Fruit fly (Drosophila melanogaster): Measurements from ENCODE around the gene cry.

Gene cry

dm6 chr3R:19187717-19188149 is 24.2 kb upstream of the cry start:
- TF ChIP-seq usp (GFP tag; optimal IDR thresholded peaks at IDR 0.05) (no peak), EcR (GFP tag; optimal IDR thresholded peaks at IDR 0.05) (no peak), pan (optimal IDR thresholded peaks at IDR 0.05) (no peak)

- TF ChIP-seq pan (optimal IDR thresholded peaks at IDR 0.05) (no peak), Dll (optimal IDR thresholded peaks at IDR 0.05) (no peak), EcR (GFP tag; optimal IDR thresholded peaks at IDR 0.05) (no peak), psq (optimal IDR thresholded peaks at IDR 0.05) (no peak), usp (GFP tag; optimal IDR thresholded peaks at IDR 0.05) (no peak), CG8478 (optimal IDR thresholded peaks at IDR 0.05) (no peak)
Measured at dm6 chr3R:19190020-19190419, 21.9 kb upstream of the cry start.

dm6 chr3R:19212545-19213176 is 707 bp downstream of the cry start:
- TF ChIP-seq usp (GFP tag; optimal IDR thresholded peaks at IDR 0.05) (no peak), CG8478 (optimal IDR thresholded peaks at IDR 0.05) (no peak), Dll (optimal IDR thresholded peaks at IDR 0.05) (no peak), pan (optimal IDR thresholded peaks at IDR 0.05) (no peak), psq (optimal IDR thresholded peaks at IDR 0.05) (no peak), EcR (GFP tag; optimal IDR thresholded peaks at IDR 0.05) (no peak)

- no peak for TF ChIP-seq pan (optimal IDR thresholded peaks at IDR 0.05)
- no peak for TF ChIP-seq psq (optimal IDR thresholded peaks at IDR 0.05)
- no peak for TF ChIP-seq EcR (GFP tag; optimal IDR thresholded peaks at IDR 0.05)
- no peak for TF ChIP-seq CG8478 (optimal IDR thresholded peaks at IDR 0.05)
- no peak for TF ChIP-seq Dll (optimal IDR thresholded peaks at IDR 0.05)
- TF ChIP-seq usp (GFP tag; optimal IDR thresholded peaks at IDR 0.05) = no peak
Measured at dm6 chr3R:19221350-19221749, 9.4 kb downstream of the cry start.

- no peak for TF ChIP-seq psq (optimal IDR thresholded peaks at IDR 0.05)
- TF ChIP-seq EcR (GFP tag; optimal IDR thresholded peaks at IDR 0.05) = no peak
- no peak for TF ChIP-seq pan (optimal IDR thresholded peaks at IDR 0.05)
- no peak for TF ChIP-seq CG8478 (optimal IDR thresholded peaks at IDR 0.05)
- no peak for TF ChIP-seq usp (GFP tag; optimal IDR thresholded peaks at IDR 0.05)
- no peak for TF ChIP-seq Dll (optimal IDR thresholded peaks at IDR 0.05)
Measured at dm6 chr3R:19223369-19223768, 11.4 kb downstream of the cry start.

dm6 chr3R:19225446-19225955 is 13.5 kb downstream of the cry start:
- TF ChIP-seq Dll (optimal IDR thresholded peaks at IDR 0.05) (peak; percentile 50), EcR (GFP tag; optimal IDR thresholded peaks at IDR 0.05) (no peak)

- TF ChIP-seq CG8478 (optimal IDR thresholded peaks at IDR 0.05) (no peak), pan (optimal IDR thresholded peaks at IDR 0.05) (no peak), usp (GFP tag; optimal IDR thresholded peaks at IDR 0.05) (no peak), Dll (optimal IDR thresholded peaks at IDR 0.05) (no peak), psq (optimal IDR thresholded peaks at IDR 0.05) (no peak)
Measured at dm6 chr3R:19226137-19226873, 14.4 kb downstream of the cry start, which contains the start of gene vib. vib (minus strand) TSS chr3R:19226651.

- TF ChIP-seq usp (GFP tag; optimal IDR thresholded peaks at IDR 0.05) = no peak
- no peak for TF ChIP-seq pan (optimal IDR thresholded peaks at IDR 0.05)
- no peak for TF ChIP-seq Dll (optimal IDR thresholded peaks at IDR 0.05)
- no peak for TF ChIP-seq EcR (GFP tag; optimal IDR thresholded peaks at IDR 0.05)
- TF ChIP-seq psq (optimal IDR thresholded peaks at IDR 0.05) = no peak
- no peak for TF ChIP-seq CG8478 (optimal IDR thresholded peaks at IDR 0.05)
Measured at dm6 chr3R:19228080-19228479, 16.1 kb downstream of the cry start, which contains the start of gene CG11703. CG11703 (minus strand) TSS chr3R:19228180.

- TF ChIP-seq EcR (GFP tag; optimal IDR thresholded peaks at IDR 0.05) (no peak), CG8478 (optimal IDR thresholded peaks at IDR 0.05) (no peak), psq (optimal IDR thresholded peaks at IDR 0.05) (no peak), pan (optimal IDR thresholded peaks at IDR 0.05) (no peak), Dll (optimal IDR thresholded peaks at IDR 0.05) (no peak), usp (GFP tag; optimal IDR thresholded peaks at IDR 0.05) (no peak)
Measured at dm6 chr3R:19229245-19229644, 17.3 kb downstream of the cry start, which contains the start of the genes CG5250 and Polr2M. CG5250 (minus strand) TSS chr3R:19229276. Polr2M (plus strand) TSS chr3R:19229463.

dm6 chr3R:19238934-19239333 is 27.0 kb downstream of the cry start:
- TF ChIP-seq usp (GFP tag; optimal IDR thresholded peaks at IDR 0.05) = no peak
- no peak for TF ChIP-seq psq (optimal IDR thresholded peaks at IDR 0.05)

dm6 chr3R:19245399-19245798 is 33.4 kb downstream of the cry start:
- no peak for TF ChIP-seq CG8478 (optimal IDR thresholded peaks at IDR 0.05)
- TF ChIP-seq EcR (GFP tag; optimal IDR thresholded peaks at IDR 0.05) = no peak
- TF ChIP-seq psq (optimal IDR thresholded peaks at IDR 0.05) = no peak
- TF ChIP-seq Dll (optimal IDR thresholded peaks at IDR 0.05) = no peak
- TF ChIP-seq usp (GFP tag; optimal IDR thresholded peaks at IDR 0.05) = no peak
- no peak for TF ChIP-seq pan (optimal IDR thresholded peaks at IDR 0.05)

dm6 chr3R:19246080-19246637 is 34.2 kb downstream of the cry start, which contains the start of gene unc79:
unc79 (minus strand) TSS chr3R:19246130.
- TF ChIP-seq EcR (GFP tag; optimal IDR thresholded peaks at IDR 0.05) (no peak), CG8478 (optimal IDR thresholded peaks at IDR 0.05) (no peak), Dll (optimal IDR thresholded peaks at IDR 0.05) (no peak), pan (optimal IDR thresholded peaks at IDR 0.05) (no peak), psq (optimal IDR thresholded peaks at IDR 0.05) (no peak)
